Fruit fly (Drosophila melanogaster): Measurements from ENCODE around the gene CG1572.

Gene CG1572

dm6 chrX:11521561-11522546 lies 36.6 kb downstream of the CG1572 start:
- TF ChIP-seq CTCF (optimal IDR thresholded peaks at IDR 0.05) (no peak), CG8478 (optimal IDR thresholded peaks at IDR 0.05) (no peak)

DNA sequence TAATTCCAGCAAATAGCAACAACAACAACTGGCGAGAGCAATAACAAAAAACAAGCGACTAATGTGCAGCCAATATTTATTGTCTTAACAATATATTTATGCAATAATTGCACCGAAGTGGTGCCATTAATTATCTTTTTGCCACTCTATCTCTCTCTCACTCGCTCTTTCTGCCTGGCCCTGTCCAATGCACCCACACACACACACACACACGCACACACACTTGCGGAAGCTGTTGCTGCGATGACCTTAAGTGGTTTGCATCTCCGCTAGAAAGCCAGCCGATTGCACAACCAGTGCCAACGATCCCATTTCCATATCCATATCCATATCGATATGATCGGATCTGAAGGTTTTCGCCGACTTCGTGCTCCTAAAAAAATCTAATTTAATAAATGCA lies 38.2 kb downstream of the CG1572 start:
- TF ChIP-seq CG8478 (optimal IDR thresholded peaks at IDR 0.05): no peak
- TF ChIP-seq CTCF (optimal IDR thresholded peaks at IDR 0.05): no peak

DNA sequence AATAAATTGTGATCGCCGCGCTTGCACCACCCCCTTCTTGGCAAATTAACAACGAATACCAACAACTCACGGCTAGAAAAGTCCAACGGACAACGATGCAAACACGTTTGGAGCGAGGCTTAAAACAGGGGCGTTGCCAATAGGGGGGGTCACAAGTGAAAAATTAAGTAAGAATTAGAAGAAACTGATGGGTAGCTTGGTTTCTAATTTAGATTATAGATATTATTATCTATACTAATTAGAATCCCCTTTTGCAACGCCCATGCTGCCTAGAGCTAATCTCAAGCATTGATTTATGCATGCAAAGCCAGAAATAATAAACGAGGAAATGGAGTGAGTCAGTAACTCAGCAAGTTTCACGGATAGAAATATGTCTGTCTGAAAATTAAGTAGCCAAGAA lies 40.0 kb downstream of the CG1572 start:
- TF ChIP-seq CG8478 (optimal IDR thresholded peaks at IDR 0.05): no peak
- TF ChIP-seq CTCF (optimal IDR thresholded peaks at IDR 0.05): no peak

dm6 chrX:11517295-11517694 lies 41.2 kb downstream of the CG1572 start:
- no peak for TF ChIP-seq CTCF (optimal IDR thresholded peaks at IDR 0.05)
- no peak for TF ChIP-seq CG8478 (optimal IDR thresholded peaks at IDR 0.05)

DNA sequence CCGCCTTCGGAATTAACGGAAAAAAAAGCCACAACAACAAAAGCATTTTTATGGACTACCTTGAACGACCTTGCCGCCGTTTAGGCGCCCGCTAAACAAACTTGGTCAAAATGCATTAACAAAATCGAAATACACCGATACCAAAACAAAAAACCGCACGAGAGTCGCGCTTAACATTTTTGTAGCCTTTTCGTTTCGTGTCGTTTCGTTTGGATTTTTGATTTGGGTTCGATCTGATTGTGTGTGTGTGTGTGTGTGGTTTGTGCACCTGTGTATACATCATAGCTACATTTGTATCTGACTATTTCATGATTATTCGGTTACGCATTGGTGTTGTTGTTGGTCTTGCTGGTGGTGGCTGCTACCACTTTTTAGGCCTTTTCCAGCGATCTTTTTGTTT lies 42.9 kb downstream of the CG1572 start:
- TF ChIP-seq CG8478 (optimal IDR thresholded peaks at IDR 0.05) (no peak), CTCF (optimal IDR thresholded peaks at IDR 0.05) (no peak)

dm6 chrX:11512868-11513267 lies 45.6 kb downstream of the CG1572 start:
- TF ChIP-seq CG8478 (optimal IDR thresholded peaks at IDR 0.05) (no peak), CTCF (optimal IDR thresholded peaks at IDR 0.05) (no peak)

DNA sequence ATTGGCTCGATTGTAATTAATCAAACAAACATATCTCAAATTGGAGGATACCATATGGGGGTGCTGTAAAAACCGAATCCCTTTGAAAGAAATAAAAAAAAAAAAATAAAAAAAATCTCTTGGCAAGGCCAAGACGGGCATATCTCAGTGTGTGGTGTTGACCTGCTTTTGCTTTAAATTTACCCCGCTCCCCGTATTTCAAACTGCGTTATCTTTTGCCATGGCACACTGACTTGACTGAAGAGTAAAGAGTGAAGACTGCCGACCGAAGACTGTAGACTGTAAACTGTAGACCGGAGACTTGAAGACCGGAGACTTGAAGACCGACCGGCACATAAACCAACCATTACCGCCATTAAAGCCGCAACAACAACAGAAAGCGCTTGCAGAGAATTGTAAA lies 46.5 kb downstream of the CG1572 start:
- TF ChIP-seq CG8478 (optimal IDR thresholded peaks at IDR 0.05) (no peak), CTCF (optimal IDR thresholded peaks at IDR 0.05) (no peak)

DNA sequence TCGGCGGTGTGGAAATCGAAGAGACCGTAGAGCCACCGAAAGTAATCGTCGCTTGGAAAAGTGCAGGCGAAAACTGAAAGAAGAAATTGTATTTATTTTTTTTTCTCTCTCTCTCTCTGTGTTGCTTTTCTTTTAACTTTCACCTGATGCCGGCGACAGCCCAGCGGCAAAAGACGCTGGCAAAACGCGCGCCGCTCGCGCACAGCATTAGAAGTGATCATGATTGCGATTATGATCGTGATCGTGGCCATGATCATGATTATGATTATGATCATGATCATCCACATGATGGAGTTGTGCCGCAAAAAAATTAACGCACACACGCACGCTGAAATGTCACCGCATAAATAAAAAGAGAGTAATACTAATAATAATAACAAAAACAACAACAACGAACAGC lies 47.2 kb downstream of the CG1572 start:
- no peak for TF ChIP-seq CTCF (optimal IDR thresholded peaks at IDR 0.05)
- no peak for TF ChIP-seq CG8478 (optimal IDR thresholded peaks at IDR 0.05)

dm6 chrX:11510120-11510771 lies 48.2 kb downstream of the CG1572 start:
- TF ChIP-seq CTCF (optimal IDR thresholded peaks at IDR 0.05) (no peak), CG8478 (optimal IDR thresholded peaks at IDR 0.05) (no peak)

- TF ChIP-seq CG8478 (optimal IDR thresholded peaks at IDR 0.05) (no peak), CTCF (optimal IDR thresholded peaks at IDR 0.05) (no peak)
Measured at dm6 chrX:11506210-11506609, 52.2 kb downstream of the CG1572 start.
